Fruit fly (Drosophila melanogaster): Measurements from ENCODE around the gene CG42342.

CG42342 gene

dm6 chr3R:16500919-16501851, 1.4 kb upstream of the CG42342 start, which contains the start of gene Decay:
Decay (minus strand) TSS chr3R:16501050.
- no peak for TF ChIP-seq psq (GFP tag; optimal IDR thresholded peaks at IDR 0.05)
- peak; percentile 26 for TF ChIP-seq Hnf4 (GFP tag; optimal IDR thresholded peaks at IDR 0.05)
- peak; percentile 90 for TF ChIP-seq Vsx2 (GFP tag; optimal IDR thresholded peaks at IDR 0.05; ENCODE audit: partially characterized antibody)
- peak in 1 of 2 experiments; percentile 28 for TF ChIP-seq foxo (GFP tag; optimal IDR thresholded peaks at IDR 0.05)
- no peak for TF ChIP-seq brk (GFP tag; optimal IDR thresholded peaks at IDR 0.05)
- no peak for TF ChIP-seq Hr83 (GFP tag; optimal IDR thresholded peaks at IDR 0.05; ENCODE audit: poor library complexity, severe bottlenecking)
- peak; percentile 47 for TF ChIP-seq fru (GFP tag; optimal IDR thresholded peaks at IDR 0.05)
- TF ChIP-seq br (GFP tag; optimal IDR thresholded peaks at IDR 0.05), result peak; percentile 8
- no peak for TF ChIP-seq Hr78 (GFP tag; optimal IDR thresholded peaks at IDR 0.05)
- peak; percentile 28 for TF ChIP-seq h (GFP tag; optimal IDR thresholded peaks at IDR 0.05)
- TF ChIP-seq OdsH (GFP tag; optimal IDR thresholded peaks at IDR 0.05), result peak; percentile 28
- no peak for TF ChIP-seq GATAd (GFP tag; optimal IDR thresholded peaks at IDR 0.05)
- TF ChIP-seq ey (GFP tag; optimal IDR thresholded peaks at IDR 0.05), result peak; percentile 16
- peak; percentile 40 for TF ChIP-seq rgr (GFP tag; optimal IDR thresholded peaks at IDR 0.05)

- no peak for TF ChIP-seq Myc (optimal IDR thresholded peaks at IDR 0.05)
- TF ChIP-seq usp (GFP tag; optimal IDR thresholded peaks at IDR 0.05), result no peak
- TF ChIP-seq Rel (GFP tag; optimal IDR thresholded peaks at IDR 0.05), result no peak
- TF ChIP-seq Rel (tag; optimal IDR thresholded peaks at IDR 0.05), result no peak
- TF ChIP-seq N (GFP tag; optimal IDR thresholded peaks at IDR 0.05), result no peak
- no peak for TF ChIP-seq rgr (GFP tag; optimal IDR thresholded peaks at IDR 0.05)
- no peak for TF ChIP-seq dsf (GFP tag; optimal IDR thresholded peaks at IDR 0.05; ENCODE audit: borderline replicate concordance)
- TF ChIP-seq CG9705 (GFP tag; optimal IDR thresholded peaks at IDR 0.05), result no peak
- TF ChIP-seq jim (GFP tag; optimal IDR thresholded peaks at IDR 0.05), result no peak
- no peak for TF ChIP-seq ey (GFP tag; optimal IDR thresholded peaks at IDR 0.05)
- TF ChIP-seq GATAd (GFP tag; optimal IDR thresholded peaks at IDR 0.05), result no peak
- TF ChIP-seq br (GFP tag; optimal IDR thresholded peaks at IDR 0.05), result no peak
- no peak for TF ChIP-seq foxo (GFP tag; optimal IDR thresholded peaks at IDR 0.05)
- no peak for TF ChIP-seq Hr83 (GFP tag; optimal IDR thresholded peaks at IDR 0.05; ENCODE audit: poor library complexity, severe bottlenecking)
- TF ChIP-seq sage (GFP tag; optimal IDR thresholded peaks at IDR 0.05), result no peak
- TF ChIP-seq brk (GFP tag; optimal IDR thresholded peaks at IDR 0.05), result no peak
- no peak for TF ChIP-seq dmrt93B (GFP tag; optimal IDR thresholded peaks at IDR 0.05)
- no peak for TF ChIP-seq sv (GFP tag; optimal IDR thresholded peaks at IDR 0.05)
- TF ChIP-seq Jra (GFP tag; optimal IDR thresholded peaks at IDR 0.05), result no peak
- no peak for TF ChIP-seq Hr78 (GFP tag; optimal IDR thresholded peaks at IDR 0.05)
These were observed 2.0 kb downstream of the CG42342 start for dm6 chr3R:16504541-16504940.

dm6 chr3R:16507706-16508105, 5.1 kb downstream of the CG42342 start:
- TF ChIP-seq Hr83 (GFP tag; optimal IDR thresholded peaks at IDR 0.05; ENCODE audit: poor library complexity, severe bottlenecking) (no peak), Dfd (GFP tag; optimal IDR thresholded peaks at IDR 0.05) (no peak), HLH106 (tag; optimal IDR thresholded peaks at IDR 0.05) (no peak), usp (GFP tag; optimal IDR thresholded peaks at IDR 0.05) (no peak), lola (GFP tag; optimal IDR thresholded peaks at IDR 0.05) (no peak), pan (optimal IDR thresholded peaks at IDR 0.05) (no peak), fru (GFP tag; optimal IDR thresholded peaks at IDR 0.05) (no peak), dsf (GFP tag; optimal IDR thresholded peaks at IDR 0.05; ENCODE audit: borderline replicate concordance) (no peak), Rel (GFP tag; optimal IDR thresholded peaks at IDR 0.05) (no peak), Rel (tag; optimal IDR thresholded peaks at IDR 0.05) (no peak), Mio (GFP tag; optimal IDR thresholded peaks at IDR 0.05) (no peak), dmrt93B (GFP tag; optimal IDR thresholded peaks at IDR 0.05) (no peak), Vsx2 (GFP tag; optimal IDR thresholded peaks at IDR 0.05; ENCODE audit: partially characterized antibody) (no peak), rgr (GFP tag; optimal IDR thresholded peaks at IDR 0.05) (no peak), ey (GFP tag; optimal IDR thresholded peaks at IDR 0.05) (no peak), psq (GFP tag; optimal IDR thresholded peaks at IDR 0.05) (no peak), Jra (GFP tag; optimal IDR thresholded peaks at IDR 0.05) (no peak), woc (GFP tag; optimal IDR thresholded peaks at IDR 0.05) (no peak)

dm6 chr3R:16510128-16510527, 7.6 kb downstream of the CG42342 start:
- TF ChIP-seq foxo (GFP tag; optimal IDR thresholded peaks at IDR 0.05), result peak in 1 of 2 experiments; percentile 30
- no peak for TF ChIP-seq Hr83 (GFP tag; optimal IDR thresholded peaks at IDR 0.05; ENCODE audit: poor library complexity, severe bottlenecking)
- no peak for TF ChIP-seq CG32264 (GFP tag; optimal IDR thresholded peaks at IDR 0.05)
- TF ChIP-seq Myc (optimal IDR thresholded peaks at IDR 0.05), result no peak
- peak; percentile 16 for TF ChIP-seq Hnf4 (GFP tag; optimal IDR thresholded peaks at IDR 0.05)
- TF ChIP-seq Dfd (GFP tag; optimal IDR thresholded peaks at IDR 0.05), result no peak
- TF ChIP-seq tai (GFP tag; optimal IDR thresholded peaks at IDR 0.05), result no peak
- no peak for TF ChIP-seq jim (GFP tag; optimal IDR thresholded peaks at IDR 0.05)
- no peak for TF ChIP-seq N (GFP tag; optimal IDR thresholded peaks at IDR 0.05)
- no peak for TF ChIP-seq Jra (GFP tag; optimal IDR thresholded peaks at IDR 0.05)
- no peak for TF ChIP-seq woc (GFP tag; optimal IDR thresholded peaks at IDR 0.05)
- no peak for TF ChIP-seq pan (optimal IDR thresholded peaks at IDR 0.05)
- peak; percentile 4 for TF ChIP-seq psq (GFP tag; optimal IDR thresholded peaks at IDR 0.05)
- no peak for TF ChIP-seq Hr78 (GFP tag; optimal IDR thresholded peaks at IDR 0.05)
- no peak for TF ChIP-seq CG9705 (GFP tag; optimal IDR thresholded peaks at IDR 0.05)
- TF ChIP-seq rgr (GFP tag; optimal IDR thresholded peaks at IDR 0.05), result peak; percentile 4
- no peak for TF ChIP-seq usp (GFP tag; optimal IDR thresholded peaks at IDR 0.05)
- no peak for TF ChIP-seq CrebA (GFP tag; optimal IDR thresholded peaks at IDR 0.05; ENCODE audit: borderline replicate concordance)
- no peak for TF ChIP-seq Vsx2 (GFP tag; optimal IDR thresholded peaks at IDR 0.05; ENCODE audit: partially characterized antibody)
- TF ChIP-seq brk (GFP tag; optimal IDR thresholded peaks at IDR 0.05), result no peak
- TF ChIP-seq Abd-B (GFP tag; optimal IDR thresholded peaks at IDR 0.05), result no peak
- TF ChIP-seq dl (GFP tag; optimal IDR thresholded peaks at IDR 0.05; ENCODE audit: insufficient read depth in 1 of 2, partially characterized antibody in 2 of 2), result no peak
- TF ChIP-seq HLH106 (tag; optimal IDR thresholded peaks at IDR 0.05), result peak; percentile 21
- no peak for TF ChIP-seq dsf (GFP tag; optimal IDR thresholded peaks at IDR 0.05; ENCODE audit: borderline replicate concordance)
- peak; percentile 21 for TF ChIP-seq h (GFP tag; optimal IDR thresholded peaks at IDR 0.05)
- TF ChIP-seq fru (GFP tag; optimal IDR thresholded peaks at IDR 0.05), result peak; percentile 36
- TF ChIP-seq GATAd (GFP tag; optimal IDR thresholded peaks at IDR 0.05), result no peak

Data from whole organism, wandering third instar larva.